Worm (Caenorhabditis elegans): ENCODE measurements around the gene acy-4.

DNA sequence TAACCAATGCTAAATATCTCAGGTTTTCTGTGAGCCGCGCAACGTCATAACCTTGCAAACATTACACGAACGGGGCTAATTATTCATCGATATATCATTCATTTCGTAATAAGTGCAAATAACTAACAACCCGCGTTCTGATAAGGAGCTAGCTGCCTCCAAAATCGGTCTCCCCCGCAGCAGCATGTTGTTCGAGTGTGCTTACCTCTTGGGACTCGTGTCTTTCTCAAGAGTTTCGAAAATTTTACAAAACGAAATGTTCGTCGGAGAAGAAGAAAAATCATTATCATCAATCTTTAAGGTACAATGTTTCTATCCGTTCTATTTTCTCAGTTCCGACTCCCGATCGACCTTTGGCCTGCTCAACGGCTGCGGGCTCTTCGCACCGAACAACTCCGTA, 47.3 kb upstream of the acy-4 start:
- TF ChIP-seq flt-1 (GFP tag; IDR thresholded peaks at IDR 0.05): no peak
- no peak for TF ChIP-seq hmg-4 (GFP tag; optimal IDR thresholded peaks at IDR 0.05)
- TF ChIP-seq ceh-13 (GFP tag; optimal IDR thresholded peaks at IDR 0.05): no peak
- no peak for TF ChIP-seq tbx-11 (GFP tag; IDR thresholded peaks at IDR 0.05)

All from whole organism, early embryonic.